Worm (Caenorhabditis elegans) whole organism, late embryonic: ENCODE measurements around the gene C04A2.15.

Experiments
- F13H6.1 ChIP-seq: sonication (generic microtip); optimal IDR thresholded peaks from 2 replicates; lab custom pipeline; 2016; ENCODE audit warnings: missing genetic modification characterization, missing compliant biosample characterization
- ceh-14 ChIP-seq: sonication (generic microtip); optimal IDR thresholded peaks from 2 replicates; lab custom pipeline; 2016; ENCODE audit warnings: missing genotype, missing genetic modification characterization, missing compliant biosample characterization
- ceh-18 ChIP-seq: sonication (generic microtip); optimal IDR thresholded peaks from 2 replicates; lab custom pipeline; 2016; ENCODE audit warnings: missing genetic modification characterization, missing compliant biosample characterization
- ceh-30 ChIP-seq: fragments of 150-350 bp; optimal IDR thresholded peaks from 2 replicates; lab custom pipeline; 2014; ENCODE audit warnings: missing biosample characterization, missing genetic modification characterization
- ceh-6 ChIP-seq: fragments of 200-800 bp; sonication (Bioruptor generic); optimal IDR thresholded peaks from 2 replicates; lab custom pipeline; 2018; ENCODE audit warnings: mild to moderate bottlenecking, missing genetic modification characterization, missing compliant biosample characterization
- eyg-1 ChIP-seq: sonication (generic microtip); optimal IDR thresholded peaks from 2 replicates; lab custom pipeline; 2016; ENCODE audit warnings: missing genotype, missing genetic modification characterization, missing compliant biosample characterization
- fkh-10 ChIP-seq: fragments of 150-350 bp; optimal IDR thresholded peaks from 2 replicates; lab custom pipeline; 2014; ENCODE audit warnings: missing biosample characterization, missing genetic modification reagents, missing genetic modification characterization
- fkh-6 ChIP-seq: sonication (generic microtip); optimal IDR thresholded peaks from 2 replicates; lab custom pipeline; 2016; ENCODE audit warnings: missing genetic modification characterization, missing compliant biosample characterization
- hlh-8 ChIP-seq: sonication (generic microtip); optimal IDR thresholded peaks from 2 replicates; lab custom pipeline; 2016; ENCODE audit warnings: missing genotype, missing genetic modification characterization, missing compliant biosample characterization
- nhr-11 ChIP-seq: fragments of 150-350 bp; optimal IDR thresholded peaks from 2 replicates; lab custom pipeline; 2014; ENCODE audit warnings: missing biosample characterization, missing genetic modification characterization
- odd-2 ChIP-seq: sonication (generic microtip); optimal IDR thresholded peaks from 2 replicates; lab custom pipeline; 2017; ENCODE audit warnings: antibody characterized with exemption, mild to moderate bottlenecking, missing genetic modification characterization, missing compliant biosample characterization
- pag-3 ChIP-seq: sonication (generic microtip); optimal IDR thresholded peaks from 2 replicates; lab custom pipeline; 2016; ENCODE audit warnings: missing compliant biosample characterization, missing genetic modification characterization, borderline replicate concordance
- sox-2 ChIP-seq: fragments of 200-800 bp; sonication (Bioruptor generic); IDR thresholded peaks from 2 replicates; pipeline ENCODE4 v1.3.6; 2022; ENCODE audit warnings: missing genetic modification reagents, missing genetic modification characterization, missing compliant biosample characterization
- tbx-2 ChIP-seq: sonication (generic microtip); optimal IDR thresholded peaks from 2 replicates; lab custom pipeline; 2016; ENCODE audit warnings: missing genetic modification characterization, missing compliant biosample characterization

DNA sequence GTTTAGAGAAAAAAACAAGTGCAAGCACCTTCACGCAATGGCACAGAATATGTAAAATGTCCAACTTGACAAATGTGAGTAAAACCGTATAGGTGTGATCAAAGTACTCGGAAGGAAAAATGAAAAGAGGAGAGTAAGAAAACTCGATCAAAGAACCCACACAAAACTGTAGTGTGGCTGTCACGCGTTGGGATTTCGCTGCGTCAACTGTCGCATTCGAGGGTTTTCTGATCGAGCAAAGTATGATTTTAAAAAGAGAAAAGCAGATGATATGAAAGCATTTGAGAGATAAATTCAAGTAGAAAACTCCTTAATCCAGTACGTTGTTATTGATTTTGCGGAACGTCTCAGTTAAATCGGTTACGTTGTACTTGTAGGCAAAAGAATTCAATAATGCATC is 39.8 kb downstream of the C04A2.15 start:
- TF ChIP-seq hlh-8 (no peak), ceh-30 (tag; lab: Kevin White, UChicago) (no peak), pag-3 (tag; lab: Kevin White, UChicago) (no peak), odd-2 (no peak), eyg-1 (tag; lab: Kevin White, UChicago) (no peak), ceh-6 (no peak), ceh-18 (tag; lab: Kevin White, UChicago) (no peak), fkh-10 (no peak), F13H6.1 (tag; lab: Kevin White, UChicago) (no peak), sox-2 (GFP tag; lab: Robert Waterston, UW) (no peak), tbx-2 (tag; lab: Kevin White, UChicago) (no peak), fkh-6 (no peak), ceh-14 (tag; lab: Kevin White, UChicago) (no peak), nhr-11 (tag; lab: Kevin White, UChicago) (no peak)
